Worm (Caenorhabditis elegans) whole organism, young adult: ENCODE measurements around the gene lsy-27.

ENCODE experiments used
- C06A6.2 ChIP-seq: fragments of 200-800 bp; sonication (Bioruptor generic); conservative IDR thresholded peaks from 2 replicates; pipeline ENCODE4 v1.3.6; 2022; ENCODE audit warnings: missing genetic modification characterization, missing compliant biosample characterization
- C17E4.6 ChIP-seq: fragments of 200-800 bp; sonication (Bioruptor generic); IDR thresholded peaks from 2 replicates; pipeline ENCODE4 v1.3.6; 2022; ENCODE audit warnings: missing genetic modification reagents, missing genetic modification characterization, missing compliant biosample characterization
- F37B4.10 ChIP-seq: fragments of 200-800 bp; sonication (Bioruptor generic); IDR thresholded peaks from 2 replicates; pipeline ENCODE4 v1.3.6; 2022; ENCODE audit warnings: missing genetic modification characterization, missing compliant biosample characterization
- F55B11.4 ChIP-seq: sonication (generic microtip); optimal IDR thresholded peaks from 2 replicates; lab custom pipeline; 2016; ENCODE audit warnings: missing compliant biosample characterization, missing genetic modification characterization, borderline replicate concordance; ENCODE audit not compliant: insufficient read depth
- Y67H2A.10 ChIP-seq: fragments of 200-800 bp; sonication (Bioruptor generic); conservative IDR thresholded peaks from 2 replicates; pipeline ENCODE4 v1.3.6; 2022; ENCODE audit warnings: missing genetic modification reagents, missing genetic modification characterization, missing compliant biosample characterization
- Y79H2A.3 ChIP-seq: fragments of 200-800 bp; sonication (Bioruptor generic); conservative IDR thresholded peaks from 2 replicates; pipeline ENCODE4 v1.3.6; 2022; ENCODE audit warnings: missing genetic modification reagents, missing genetic modification characterization, missing compliant biosample characterization
- akir-1 ChIP-seq: fragments of 200-800 bp; sonication (Bioruptor generic); optimal IDR thresholded peaks from 2 replicates; lab custom pipeline; 2018; ENCODE audit warnings: mild to moderate bottlenecking, missing genetic modification characterization, moderate library complexity, missing compliant biosample characterization
- aptf-3 ChIP-seq: fragments of 200-800 bp; sonication (Bioruptor generic); IDR thresholded peaks from 2 replicates; pipeline ENCODE4 v1.3.6; 2022; ENCODE audit warnings: missing genetic modification characterization, missing compliant biosample characterization
- attf-6 ChIP-seq: fragments of 200-800 bp; sonication (Bioruptor generic); IDR thresholded peaks from 2 replicates; pipeline ENCODE4 v1.3.6; 2022; ENCODE audit warnings: missing genetic modification reagents, missing genetic modification characterization, missing compliant biosample characterization
- cebp-2 ChIP-seq: fragments of 200-800 bp; sonication (Bioruptor generic); IDR thresholded peaks from 2 replicates; pipeline ENCODE4 v1.3.6; 2022; ENCODE audit warnings: missing genetic modification characterization, missing compliant biosample characterization
- ceh-27 ChIP-seq: fragments of 200-800 bp; sonication (Bioruptor generic); optimal IDR thresholded peaks from 2 replicates; lab custom pipeline; 2018; ENCODE audit warnings: mild to moderate bottlenecking, missing genetic modification characterization, moderate library complexity, missing compliant biosample characterization
- ceh-40 ChIP-seq: fragments of 200-800 bp; sonication (Bioruptor generic); IDR thresholded peaks from 2 replicates; pipeline ENCODE4 v1.3.6; 2022; ENCODE audit warnings: missing genetic modification characterization, missing compliant biosample characterization
- ceh-79 ChIP-seq: sonication (generic microtip); optimal IDR thresholded peaks from 2 replicates; lab custom pipeline; 2017; ENCODE audit warnings: mild to moderate bottlenecking, missing genetic modification characterization, missing compliant biosample characterization
- die-1 ChIP-seq: sonication (generic microtip); optimal IDR thresholded peaks from 2 replicates; lab custom pipeline; 2016; ENCODE audit warnings: missing genotype, mild to moderate bottlenecking, missing genetic modification characterization, missing compliant biosample characterization
- dox-1 ChIP-seq: fragments of 200-800 bp; sonication (Bioruptor generic); IDR thresholded peaks from 2 replicates; pipeline ENCODE4 v1.3.6; 2022; ENCODE audit warnings: missing genetic modification reagents, missing genetic modification characterization, missing compliant biosample characterization
- egrh-3 ChIP-seq: fragments of 200-800 bp; sonication (Bioruptor generic); IDR thresholded peaks from 2 replicates; pipeline ENCODE4 v1.3.6; 2022; ENCODE audit warnings: missing genetic modification reagents, missing genetic modification characterization, missing compliant biosample characterization
- ekl-4 ChIP-seq: fragments of 200-800 bp; sonication (Bioruptor generic); IDR thresholded peaks from 2 replicates; pipeline ENCODE4 v1.3.6; 2022; ENCODE audit warnings: missing genetic modification reagents, missing genetic modification characterization, missing compliant biosample characterization
- hmg-1.2 ChIP-seq: fragments of 200-800 bp; sonication (Bioruptor generic); IDR thresholded peaks from 2 replicates; pipeline ENCODE4 v1.3.6; 2022; ENCODE audit warnings: missing genetic modification reagents, missing genetic modification characterization, missing compliant biosample characterization
- hsf-1 ChIP-seq: fragments of 200-800 bp; sonication (Bioruptor generic); IDR thresholded peaks from 2 replicates; pipeline ENCODE4 v1.3.6; 2022; ENCODE audit warnings: missing genetic modification reagents, missing genetic modification characterization, missing compliant biosample characterization
- let-526 ChIP-seq: fragments of 200-800 bp; sonication (Bioruptor generic); IDR thresholded peaks from 2 replicates; pipeline ENCODE4 v1.3.6; 2022; ENCODE audit warnings: missing genetic modification reagents, missing genetic modification characterization, missing compliant biosample characterization
- lin-26 ChIP-seq: fragments of 200-800 bp; sonication (Bioruptor generic); IDR thresholded peaks from 2 replicates; pipeline ENCODE4 v1.3.6; 2022; ENCODE audit warnings: missing genetic modification reagents, missing genetic modification characterization, missing compliant biosample characterization
- lir-1 ChIP-seq: fragments of 200-800 bp; sonication (Bioruptor generic); conservative IDR thresholded peaks from 2 replicates; pipeline ENCODE4 v1.3.6; 2022; ENCODE audit warnings: missing genetic modification reagents, missing genetic modification characterization, missing compliant biosample characterization
- madf-8 ChIP-seq: fragments of 200-800 bp; sonication (Bioruptor generic); conservative IDR thresholded peaks from 2 replicates; pipeline ENCODE4 v1.3.6; 2022; ENCODE audit warnings: missing genetic modification reagents, missing genetic modification characterization, missing compliant biosample characterization
- nfya-2 ChIP-seq: fragments of 200-800 bp; sonication (Bioruptor generic); IDR thresholded peaks from 2 replicates; pipeline ENCODE4 v1.3.6; 2022; ENCODE audit warnings: missing genetic modification reagents, missing genetic modification characterization, missing compliant biosample characterization
- nfyb-1 ChIP-seq: fragments of 200-800 bp; sonication (Bioruptor generic); IDR thresholded peaks from 2 replicates; pipeline ENCODE4 v1.3.6; 2022; ENCODE audit warnings: missing genetic modification reagents, missing genetic modification characterization, missing compliant biosample characterization
- nhr-179 ChIP-seq: sonication (generic microtip); optimal IDR thresholded peaks from 2 replicates; lab custom pipeline; 2016; ENCODE audit warnings: mild to moderate bottlenecking, missing genetic modification characterization, missing compliant biosample characterization
- nhr-27 ChIP-seq: fragments of 200-800 bp; sonication (Bioruptor generic); optimal IDR thresholded peaks from 2 replicates; lab custom pipeline; 2018; ENCODE audit warnings: mild to moderate bottlenecking, missing genetic modification characterization, moderate library complexity, missing compliant biosample characterization
- sdz-38 ChIP-seq: sonication (generic microtip); optimal IDR thresholded peaks from 2 replicates; lab custom pipeline; 2016; ENCODE audit warnings: missing genotype, missing genetic modification characterization, missing compliant biosample characterization
- sea-2 ChIP-seq: fragments of 200-800 bp; sonication (Bioruptor generic); IDR thresholded peaks from 2 replicates; pipeline ENCODE4 v1.3.6; 2022; ENCODE audit warnings: missing genetic modification characterization, missing compliant biosample characterization
- snpc-1.1 ChIP-seq: sonication (generic microtip); optimal IDR thresholded peaks from 2 replicates; lab custom pipeline; 2017; ENCODE audit warnings: missing genetic modification characterization, mild to moderate bottlenecking, missing compliant biosample characterization, antibody characterized with exemption, moderate library complexity, missing genotype, missing genetic modification reagents; ENCODE audit not compliant: insufficient read depth
- snpc-3.4 ChIP-seq: sonication (generic microtip); optimal IDR thresholded peaks from 2 replicates; lab custom pipeline; 2017; ENCODE audit warnings: missing genetic modification characterization, mild to moderate bottlenecking, missing compliant biosample characterization, antibody characterized with exemption, moderate library complexity, missing genotype, missing genetic modification reagents
- tlf-1 ChIP-seq: fragments of 200-800 bp; sonication (Bioruptor generic); optimal IDR thresholded peaks from 2 replicates; lab custom pipeline; 2018; ENCODE audit warnings: mild to moderate bottlenecking, missing genetic modification characterization, missing compliant biosample characterization
- xnd-1 ChIP-seq: sonication (generic microtip); optimal IDR thresholded peaks from 2 replicates; lab custom pipeline; 2016; ENCODE audit warnings: missing genotype, missing genetic modification reagents, missing genetic modification characterization, missing compliant biosample characterization
- zfh-2 ChIP-seq: fragments of 200-800 bp; sonication (Bioruptor generic); conservative IDR thresholded peaks from 2 replicates; pipeline ENCODE4 v1.3.6; 2022; ENCODE audit warnings: missing genetic modification reagents, missing genetic modification characterization, missing compliant biosample characterization
- ztf-22 ChIP-seq: fragments of 200-800 bp; sonication (Bioruptor generic); optimal IDR thresholded peaks from 2 replicates; lab custom pipeline; 2018; ENCODE audit warnings: mild to moderate bottlenecking, missing genetic modification characterization, moderate library complexity, missing compliant biosample characterization
- ztf-28 ChIP-seq: fragments of 200-800 bp; sonication (Bioruptor generic); IDR thresholded peaks from 2 replicates; pipeline ENCODE4 v1.3.6; 2022; ENCODE audit warnings: missing genetic modification reagents, missing genetic modification characterization, missing compliant biosample characterization
- ztf-3 ChIP-seq: fragments of 200-800 bp; sonication (Bioruptor generic); optimal IDR thresholded peaks from 2 replicates; lab custom pipeline; 2018; ENCODE audit warnings: mild to moderate bottlenecking, missing genetic modification characterization, missing compliant biosample characterization

The lsy-27 gene

DNA sequence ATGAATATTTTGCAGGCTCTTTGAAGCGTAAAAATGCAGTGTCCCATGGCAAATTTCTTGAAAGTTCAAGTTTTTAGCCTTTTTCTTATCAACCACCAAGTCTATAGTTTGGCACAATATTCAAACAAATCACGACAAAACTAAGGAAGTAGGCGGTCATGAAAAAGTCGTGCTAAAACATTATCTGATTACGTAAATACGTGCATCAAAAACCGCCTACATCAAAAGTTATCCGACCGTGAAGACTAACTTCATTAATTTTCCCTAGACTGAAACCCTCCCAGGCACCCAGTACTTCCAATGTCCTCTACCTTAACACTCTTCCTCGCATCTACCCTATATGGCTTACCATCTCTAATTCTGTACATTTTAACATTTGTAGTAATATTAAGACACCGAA, 21.5 kb downstream of the lsy-27 start, which contains the start of gene srg-44:
TSS of gene srg-44 (plus strand) at position 301 of the 400 bp plus-strand sequence.
- TF ChIP-seq tlf-1 (GFP tag; lab: Kevin White, UChicago): no peak
- TF ChIP-seq attf-6: no peak
- no peak for TF ChIP-seq let-526 (GFP tag; lab: Robert Waterston, UW)
- no peak for TF ChIP-seq cebp-2 (GFP tag; lab: Robert Waterston, UW)
- no peak for TF ChIP-seq C17E4.6 (GFP tag; lab: Robert Waterston, UW)
- no peak for TF ChIP-seq snpc-3.4 (tag; lab: Kevin White, UChicago)
- no peak for TF ChIP-seq ceh-79 (tag; lab: Kevin White, UChicago)
- TF ChIP-seq nhr-179 (tag; lab: Kevin White, UChicago): no peak
- no peak for TF ChIP-seq ceh-40
- no peak for TF ChIP-seq hsf-1
- TF ChIP-seq nfya-2: no peak
- TF ChIP-seq xnd-1 (tag; lab: Kevin White, UChicago): no peak
- TF ChIP-seq lir-1 (GFP tag; lab: Robert Waterston, UW): no peak
- TF ChIP-seq akir-1 (GFP tag; lab: Kevin White, UChicago): no peak
- TF ChIP-seq F37B4.10: no peak

DNA sequence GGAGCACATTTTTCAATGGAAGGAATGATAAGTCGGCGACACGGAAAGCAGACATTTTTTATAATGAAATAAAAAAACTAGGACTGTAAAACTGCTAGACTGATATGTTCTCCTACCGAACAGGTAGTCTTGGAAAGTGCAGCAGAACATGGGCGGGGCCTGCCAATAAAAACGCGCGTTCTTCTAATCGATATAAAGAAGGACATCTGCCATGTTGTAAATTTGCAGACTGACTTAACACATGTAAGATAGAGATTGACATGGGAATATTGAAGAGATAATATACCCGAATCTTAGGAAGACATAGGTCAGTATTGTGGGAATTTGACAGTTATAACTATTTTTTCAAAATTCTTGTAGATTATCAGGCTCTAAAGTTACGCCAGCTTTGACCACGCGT, 22.1 kb downstream of the lsy-27 start, which contains the start of gene sdz-16:
TSS of gene sdz-16 (minus strand) at position 101 of the 400 bp plus-strand sequence.
- TF ChIP-seq C17E4.6 (GFP tag; lab: Robert Waterston, UW): no peak
- no peak for TF ChIP-seq sdz-38 (tag; lab: Kevin White, UChicago)
- no peak for TF ChIP-seq Y67H2A.10 (GFP tag; lab: Robert Waterston, UW)
- TF ChIP-seq ztf-3 (GFP tag; lab: Kevin White, UChicago): no peak
- no peak for TF ChIP-seq ceh-27 (GFP tag; lab: Kevin White, UChicago)
- TF ChIP-seq hmg-1.2: no peak
- no peak for TF ChIP-seq Y79H2A.3 (GFP tag; lab: Robert Waterston, UW)
- no peak for TF ChIP-seq F37B4.10
- no peak for TF ChIP-seq madf-8 (GFP tag; lab: Robert Waterston, UW)
- no peak for TF ChIP-seq cebp-2 (GFP tag; lab: Robert Waterston, UW)
- TF ChIP-seq F55B11.4 (tag; lab: Kevin White, UChicago): no peak

DNA sequence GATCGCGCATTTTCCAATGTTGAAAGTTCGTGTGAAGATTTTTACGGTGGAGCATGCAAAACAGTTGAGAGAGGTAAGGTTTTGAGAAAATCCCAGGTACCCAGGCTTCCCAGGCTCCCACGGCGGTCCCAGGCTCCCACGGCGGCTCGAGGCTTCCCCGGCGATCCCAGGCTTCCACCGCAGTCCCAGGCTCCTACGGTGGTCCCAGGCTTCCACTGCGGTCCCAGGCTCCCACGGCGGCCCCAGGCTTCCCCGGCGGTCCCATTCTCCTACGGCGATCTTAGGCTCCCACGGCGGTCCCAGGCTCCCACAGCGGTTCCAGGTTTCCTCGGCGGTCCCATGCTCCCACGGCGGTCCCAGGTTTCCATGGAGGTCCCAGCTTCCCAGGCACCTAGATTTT, 26.1 kb downstream of the lsy-27 start:
- peak; percentile 98 for TF ChIP-seq egrh-3
- TF ChIP-seq ekl-4: no peak
- no peak for TF ChIP-seq F37B4.10
- 0 out of 2 replicates have a peak, but pooled peaks have one; percentile 9 for TF ChIP-seq aptf-3 (GFP tag; lab: Robert Waterston, UW)
- peak; percentile 59; the same call in 1 of the 2 replicates for TF ChIP-seq nfyb-1 (GFP tag; lab: Robert Waterston, UW)
- peak; percentile 52; the same call in 1 of the 2 replicates for TF ChIP-seq lin-26 (GFP tag; lab: Robert Waterston, UW)
- peak; percentile 96 for TF ChIP-seq zfh-2
- TF ChIP-seq ceh-79 (tag; lab: Kevin White, UChicago): no peak
- no peak for TF ChIP-seq ztf-22 (GFP tag; lab: Kevin White, UChicago)
- no peak for TF ChIP-seq die-1 (tag; lab: Kevin White, UChicago)
- TF ChIP-seq let-526 (GFP tag; lab: Robert Waterston, UW): no peak
- no peak for TF ChIP-seq Y67H2A.10 (GFP tag; lab: Robert Waterston, UW)
- TF ChIP-seq sea-2 (GFP tag; lab: Robert Waterston, UW): peak; percentile 48; the same call in 1 of the 2 replicates
- TF ChIP-seq C06A6.2 (GFP tag; lab: Robert Waterston, UW): no peak
- peak; percentile 21; the same call in 1 of the 2 replicates for TF ChIP-seq ztf-28 (GFP tag; lab: Robert Waterston, UW)
- no peak for TF ChIP-seq nhr-27 (tag; lab: Kevin White, UChicago)
- no peak for TF ChIP-seq attf-6
- TF ChIP-seq dox-1 (GFP tag; lab: Robert Waterston, UW): peak; percentile 35; the same call in 1 of the 2 replicates
- no peak for TF ChIP-seq snpc-1.1 (tag; lab: Kevin White, UChicago)
